Worm (Caenorhabditis elegans): Measurements from ENCODE around the gene pho-10.

DNA sequence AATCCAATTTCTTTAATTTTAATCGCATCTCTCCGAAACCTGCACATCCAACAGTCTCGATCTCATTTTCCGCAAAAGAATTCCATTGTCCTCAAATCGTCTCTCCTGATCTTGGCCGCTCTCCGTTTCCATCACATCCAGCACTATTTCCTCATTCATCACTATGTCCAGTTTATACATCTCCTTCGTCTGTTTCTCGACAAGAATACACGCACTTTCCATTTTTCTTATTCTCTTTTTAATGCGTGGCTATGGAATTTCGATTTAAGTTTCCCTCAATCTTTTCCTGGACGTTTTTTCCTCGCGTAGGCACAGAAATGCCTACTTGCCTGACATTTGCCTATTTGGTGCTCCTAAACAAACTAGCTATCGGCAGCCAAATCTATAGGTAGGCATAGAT is 40.6 kb downstream of the pho-10 start:
- TF ChIP-seq ref-1 (GFP tag; conservative IDR thresholded peaks at IDR 0.05) = no peak
- TF ChIP-seq T22C8.4 (GFP tag; IDR thresholded peaks at IDR 0.05) = no peak
